Fruit fly (Drosophila melanogaster): ENCODE results near the gene SPE.

Gene SPE

DNA sequence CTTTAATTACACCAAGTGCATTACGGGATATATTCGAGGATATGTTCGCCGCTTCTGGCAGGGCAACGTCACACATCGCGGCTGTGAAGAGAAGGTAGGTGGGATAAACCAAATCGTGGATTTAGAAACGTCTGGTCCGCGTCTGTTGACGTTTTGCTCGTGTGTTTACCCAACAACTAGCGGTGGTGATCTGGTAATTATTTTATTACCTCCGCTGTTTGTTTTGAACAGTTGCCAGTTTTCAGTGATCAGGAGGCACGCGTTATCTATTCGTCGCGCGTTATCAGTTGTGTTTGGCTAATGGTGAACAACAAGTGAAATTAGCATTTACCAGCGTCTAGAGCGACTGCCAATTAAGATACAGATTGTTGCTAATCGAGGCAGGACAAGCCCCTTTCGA, 43.0 kb downstream of the SPE start (continued):
- TF ChIP-seq gsb-n (tag; optimal IDR thresholded peaks at IDR 0.05) (no peak), pan (optimal IDR thresholded peaks at IDR 0.05) (no peak), pan (GFP tag; optimal IDR thresholded peaks at IDR 0.05 in 1 of 2, IDR thresholded peaks at IDR 0.05 in 1 of 2) (no peak), Rfx (GFP tag; IDR thresholded peaks at IDR 0.05) (peak; percentile 48; the same call in 1 of the 2 replicates), ab (GFP tag; optimal IDR thresholded peaks at IDR 0.05) (no peak), wek (GFP tag; optimal IDR thresholded peaks at IDR 0.05) (peak; percentile 62), bcd (GFP tag; optimal IDR thresholded peaks at IDR 0.05) (peak; percentile 12), stc (GFP tag; IDR thresholded peaks at IDR 0.05) (no peak), dpn (GFP tag; optimal IDR thresholded peaks at IDR 0.05) (peak in 1 of 2 experiments; percentile 26), CG6683 (GFP tag; optimal IDR thresholded peaks at IDR 0.05) (peak; percentile 39), CG9876 (GFP tag; optimal IDR thresholded peaks at IDR 0.05) (no peak), CG2889 (GFP tag; IDR thresholded peaks at IDR 0.05) (no peak), gce (GFP tag; IDR thresholded peaks at IDR 0.05) (peak; percentile 28; the same call in 1 of the 3 replicates), sc (optimal IDR thresholded peaks at IDR 0.05) (no peak), sc (GFP tag; optimal IDR thresholded peaks at IDR 0.05) (no peak), CG10565 (GFP tag; optimal IDR thresholded peaks at IDR 0.05) (no peak), tll (GFP tag; optimal IDR thresholded peaks at IDR 0.05) (peak in 1 of 2 experiments; percentile 74), eyg (GFP tag; optimal IDR thresholded peaks at IDR 0.05) (peak; percentile 35), CG12659 (GFP tag; optimal IDR thresholded peaks at IDR 0.05) (peak; percentile 29), Atf6 (GFP tag; IDR thresholded peaks at IDR 0.05) (peak; percentile 70; the same call in 1 of the 2 replicates), hkb (optimal IDR thresholded peaks at IDR 0.05) (no peak), hkb (GFP tag; IDR thresholded peaks at IDR 0.05) (peak; percentile 54; the same call in 1 of the 2 replicates), disco-r (GFP tag; optimal IDR thresholded peaks at IDR 0.05) (no peak), Antp (GFP tag; optimal IDR thresholded peaks at IDR 0.05) (no peak), tup (GFP tag; optimal IDR thresholded peaks at IDR 0.05) (peak; percentile 40), lov (optimal IDR thresholded peaks at IDR 0.05) (no peak), lov (GFP tag; IDR thresholded peaks at IDR 0.05) (no peak), Hmr (GFP tag; optimal IDR thresholded peaks at IDR 0.05) (peak; percentile 83), Hr51 (GFP tag; optimal IDR thresholded peaks at IDR 0.05) (peak in 1 of 2 experiments; percentile 12), kah (GFP tag; optimal IDR thresholded peaks at IDR 0.05) (peak; percentile 24), klu (GFP tag; IDR thresholded peaks at IDR 0.05) (no peak), twi (tag; optimal IDR thresholded peaks at IDR 0.05) (peak; percentile 75), CG13894 (tag; optimal IDR thresholded peaks at IDR 0.05) (peak; percentile 73), PHDP (tag; optimal IDR thresholded peaks at IDR 0.05) (peak; percentile 65), vfl (GFP tag; optimal IDR thresholded peaks at IDR 0.05) (peak; percentile 3), ttk (GFP tag; IDR thresholded peaks at IDR 0.05) (no peak), CrebB (tag; optimal IDR thresholded peaks at IDR 0.05) (peak; percentile 66), sens (GFP tag) (peak; percentile 26), CG18011 (GFP tag; optimal IDR thresholded peaks at IDR 0.05) (no peak), ERR (GFP tag; optimal IDR thresholded peaks at IDR 0.05) (peak; percentile 7), CG10543 (GFP tag; optimal IDR thresholded peaks at IDR 0.05) (peak; percentile 89), tna (GFP tag; IDR thresholded peaks at IDR 0.05; ENCODE audit: partially characterized antibody) (no peak), Taf1 (GFP tag; IDR thresholded peaks at IDR 0.05) (no peak), zf30C (GFP tag; optimal IDR thresholded peaks at IDR 0.05) (no peak), CG30431 (GFP tag; optimal IDR thresholded peaks at IDR 0.05) (no peak), knrl (GFP tag; IDR thresholded peaks at IDR 0.05; ENCODE audit: partially characterized antibody) (no peak), CG11504 (tag; optimal IDR thresholded peaks at IDR 0.05) (no peak), cato (GFP tag; optimal IDR thresholded peaks at IDR 0.05; ENCODE audit: borderline replicate concordance) (no peak), crol (GFP tag; IDR thresholded peaks at IDR 0.05) (no peak), cas (GFP tag; IDR thresholded peaks at IDR 0.05) (no peak), CG13775 (GFP tag; optimal IDR thresholded peaks at IDR 0.05) (no peak), Bdp1 (GFP tag; optimal IDR thresholded peaks at IDR 0.05) (peak; percentile 16)
